Fruit fly (Drosophila melanogaster) whole organism, embryonic: Measurements from ENCODE around the gene CG7377.

ENCODE experiments used
- Atf6 ChIP-seq: fragments of 200-800 bp; sonication (Bioruptor generic); IDR thresholded peaks from 2 replicates; pipeline ENCODE4 v1.3.6; 2022; ENCODE audit warnings: missing biosample characterization, missing genetic modification characterization
- Bgb ChIP-seq: fragments of 200-800 bp; sonication (Bioruptor generic); IDR thresholded peaks from 2 replicates; pipeline ENCODE4 v1.3.6; 2022; ENCODE audit warnings: missing biosample characterization, missing genetic modification characterization; ENCODE audit not compliant: partially characterized antibody
- C15 ChIP-seq: fragments of 200-800 bp; sonication (Bioruptor generic); IDR thresholded peaks from 3 replicates; pipeline ENCODE4 v1.3.6; 2022; ENCODE audit warnings: missing biosample characterization, missing genetic modification characterization
- CG1024 ChIP-seq: fragments of 200-800 bp; sonication (Bioruptor generic); IDR thresholded peaks from 2 replicates; pipeline ENCODE4 v1.3.6; 2022; ENCODE audit warnings: missing biosample characterization, missing genetic modification characterization
- CG12071 ChIP-seq: fragments of 200-800 bp; sonication (Bioruptor generic); optimal IDR thresholded peaks from 3 replicates; lab custom pipeline; 2018; ENCODE audit warnings: missing biosample characterization, mild to moderate bottlenecking, missing genetic modification characterization
- CG12155 ChIP-seq: fragments of 200-800 bp; sonication (Bioruptor generic); optimal IDR thresholded peaks from 3 replicates; lab custom pipeline; 2016; ENCODE audit warnings: missing biosample characterization, missing genetic modification characterization
- CG1233 ChIP-seq: fragments of 200-800 bp; sonication (Bioruptor generic); optimal IDR thresholded peaks from 4 replicates; lab custom pipeline; 2018; ENCODE audit warnings: missing biosample characterization, mild to moderate bottlenecking, missing genetic modification characterization
- CG13775 ChIP-seq: fragments of 200-800 bp; sonication (Bioruptor generic); optimal IDR thresholded peaks from 3 replicates; lab custom pipeline; 2017; ENCODE audit warnings: missing biosample characterization, mild to moderate bottlenecking, missing genetic modification characterization
- CG15269 ChIP-seq: fragments of 200-800 bp; sonication (Bioruptor generic); optimal IDR thresholded peaks from 2 replicates; lab custom pipeline; 2018; ENCODE audit warnings: missing biosample characterization, mild to moderate bottlenecking, missing genetic modification characterization, moderate library complexity
- CG1647 ChIP-seq: fragments of 200-800 bp; sonication (Bioruptor generic); optimal IDR thresholded peaks from 3 replicates; lab custom pipeline; 2016; ENCODE audit warnings: missing biosample characterization, missing genetic modification characterization
- CG16863 ChIP-seq: fragments of 200-800 bp; sonication (Bioruptor generic); optimal IDR thresholded peaks from 3 replicates; lab custom pipeline; 2016; ENCODE audit warnings: missing biosample characterization, missing genetic modification characterization
- CG17912 ChIP-seq: fragments of 200-800 bp; sonication (Bioruptor generic); optimal IDR thresholded peaks from 2 replicates; lab custom pipeline; 2018; ENCODE audit warnings: missing biosample characterization, mild to moderate bottlenecking, missing genetic modification characterization
- CG18599 ChIP-seq: fragments of 200-800 bp; sonication (Bioruptor generic); optimal IDR thresholded peaks from 3 replicates; lab custom pipeline; 2017; ENCODE audit warnings: missing biosample characterization, missing genetic modification characterization, mild to moderate bottlenecking, moderate library complexity, missing genetic modification reagents
- CG2120 ChIP-seq: fragments of 200-800 bp; sonication (Bioruptor generic); optimal IDR thresholded peaks from 3 replicates; lab custom pipeline; 2016; ENCODE audit warnings: missing biosample characterization, missing genetic modification characterization
- CG2199 ChIP-seq: fragments of 200-800 bp; sonication (Bioruptor generic); IDR thresholded peaks from 3 replicates; pipeline ENCODE4 v1.3.6; 2022; ENCODE audit warnings: missing biosample characterization, missing genetic modification characterization
- CG31365 ChIP-seq: fragments of 200-800 bp; sonication (Bioruptor generic); optimal IDR thresholded peaks from 2 replicates; lab custom pipeline; 2018; ENCODE audit warnings: missing biosample characterization, mild to moderate bottlenecking, missing genetic modification characterization
- CG34422 ChIP-seq: fragments of 200-800 bp; sonication (Bioruptor generic); IDR thresholded peaks from 3 replicates; pipeline ENCODE4 v1.3.6; 2022; ENCODE audit warnings: missing biosample characterization, missing genetic modification characterization
- CG4424 ChIP-seq: fragments of 200-800 bp; sonication (Bioruptor generic); optimal IDR thresholded peaks from 3 replicates; lab custom pipeline; 2016; ENCODE audit warnings: missing biosample characterization, missing genetic modification characterization
- CG6765 ChIP-seq: fragments of 200-800 bp; sonication (Bioruptor generic); optimal IDR thresholded peaks from 3 replicates; lab custom pipeline; 2017; ENCODE audit warnings: missing biosample characterization, mild to moderate bottlenecking, missing genetic modification characterization
- CG6813 ChIP-seq: fragments of 200-800 bp; sonication (Bioruptor generic); optimal IDR thresholded peaks from 2 replicates; lab custom pipeline; 2017; ENCODE audit warnings: missing biosample characterization, missing genetic modification characterization, mild to moderate bottlenecking, moderate library complexity, missing genetic modification reagents
- CG7556 ChIP-seq: fragments of 200-800 bp; sonication (Bioruptor generic); optimal IDR thresholded peaks from 2 replicates; lab custom pipeline; 2017; ENCODE audit warnings: missing biosample characterization, mild to moderate bottlenecking, missing genetic modification characterization
- D19A ChIP-seq: fragments of 200-800 bp; optimal IDR thresholded peaks from 3 replicates; lab custom pipeline; 2019; ENCODE audit warnings: missing biosample characterization, mild to moderate bottlenecking, missing genetic modification characterization, moderate library complexity
- Ets97D ChIP-seq: fragments of 200-800 bp; sonication (Bioruptor generic); optimal IDR thresholded peaks from 3 replicates; lab custom pipeline; 2016; ENCODE audit warnings: missing biosample characterization, missing genetic modification characterization
- Fer3 ChIP-seq: fragments of 200-800 bp; sonication (Bioruptor generic); optimal IDR thresholded peaks from 2 replicates; lab custom pipeline; 2018; ENCODE audit warnings: missing biosample characterization, mild to moderate bottlenecking, missing genetic modification characterization, moderate library complexity
- Kr ChIP-seq: fragments of 200-800 bp; sonication (Bioruptor generic); optimal IDR thresholded peaks from 2 replicates; lab custom pipeline; 2017; ENCODE audit warnings: missing biosample characterization, mild to moderate bottlenecking, missing genetic modification characterization
- al ChIP-seq: fragments of 200-800 bp; sonication (Bioruptor generic); IDR thresholded peaks from 2 replicates; pipeline ENCODE4 v1.3.6; 2022; ENCODE audit warnings: missing biosample characterization, missing genetic modification characterization
- amos ChIP-seq: fragments of 200-800 bp; sonication (Bioruptor generic); IDR thresholded peaks from 2 replicates; pipeline ENCODE4 v1.3.6; 2022; ENCODE audit warnings: missing biosample characterization, missing genetic modification characterization; ENCODE audit not compliant: partially characterized antibody
- ase ChIP-seq: fragments of 200-800 bp; sonication (Bioruptor generic); IDR thresholded peaks from 3 replicates; pipeline ENCODE4 v1.3.6; 2022; ENCODE audit warnings: missing biosample characterization, missing genetic modification characterization
- ash1 ChIP-seq: fragments of 200-800 bp; sonication (Bioruptor generic); optimal IDR thresholded peaks from 2 replicates; lab custom pipeline; 2018; ENCODE audit warnings: missing biosample characterization, mild to moderate bottlenecking, missing genetic modification characterization
- ato ChIP-seq: fragments of 200-800 bp; sonication (Bioruptor generic); IDR thresholded peaks from 2 replicates; pipeline ENCODE4 v1.3.6; 2022; ENCODE audit warnings: missing biosample characterization, missing genetic modification characterization; ENCODE audit not compliant: partially characterized antibody
- corto ChIP-seq: fragments of 200-800 bp; sonication (Bioruptor generic); optimal IDR thresholded peaks from 2 replicates; lab custom pipeline; 2016; ENCODE audit warnings: missing biosample characterization, mild to moderate bottlenecking, missing genetic modification characterization, moderate library complexity
- dmrt99B ChIP-seq: fragments of 200-800 bp; sonication (Bioruptor generic); optimal IDR thresholded peaks from 2 replicates; lab custom pipeline; 2018; ENCODE audit warnings: missing biosample characterization, mild to moderate bottlenecking, missing genetic modification characterization, moderate library complexity
- ftz-f1 ChIP-seq: fragments of 200-800 bp; sonication (Bioruptor generic); optimal IDR thresholded peaks from 2 replicates; lab custom pipeline; 2016; ENCODE audit warnings: missing biosample characterization, missing genetic modification characterization
- gsb ChIP-seq: fragments of 200-800 bp; sonication (Bioruptor generic); IDR thresholded peaks from 2 replicates; pipeline ENCODE4 v1.3.6; 2022; ENCODE audit warnings: missing biosample characterization, missing genetic modification characterization
- h ChIP-seq: fragments of >200 bp; optimal IDR thresholded peaks from 2 replicates; lab custom pipeline; 2017
- jigr1 ChIP-seq: fragments of 200-800 bp; sonication (Bioruptor generic); IDR thresholded peaks from 3 replicates; pipeline ENCODE4 v1.3.6; 2022; ENCODE audit warnings: missing biosample characterization, missing genetic modification characterization
- kay ChIP-seq: fragments of 200-800 bp; sonication (Bioruptor generic); optimal IDR thresholded peaks from 2 replicates; lab custom pipeline; 2016; ENCODE audit warnings: missing biosample characterization, missing genetic modification characterization
- klu ChIP-seq: fragments of 200-800 bp; sonication (Bioruptor generic); IDR thresholded peaks from 2 replicates; pipeline ENCODE4 v1.3.6; 2022; ENCODE audit warnings: missing biosample characterization, missing genetic modification characterization
- nau ChIP-seq: fragments of 200-800 bp; sonication (Bioruptor generic); optimal IDR thresholded peaks from 3 replicates; lab custom pipeline; 2017; ENCODE audit warnings: missing biosample characterization, mild to moderate bottlenecking, missing genetic modification characterization, missing genetic modification reagents
- nmo ChIP-seq: fragments of 200-800 bp; sonication (Bioruptor generic); optimal IDR thresholded peaks from 2 replicates; lab custom pipeline; 2018; ENCODE audit warnings: missing biosample characterization, mild to moderate bottlenecking, missing genetic modification characterization, moderate library complexity
- pb ChIP-seq: fragments of 200-800 bp; sonication (Bioruptor generic); optimal IDR thresholded peaks from 3 replicates; lab custom pipeline; 2016; ENCODE audit warnings: missing biosample characterization, missing genetic modification characterization
- pho ChIP-seq: fragments of 200-800 bp; sonication (Bioruptor generic); optimal IDR thresholded peaks from 2 replicates; lab custom pipeline; 2016; ENCODE audit warnings: missing biosample characterization, missing genetic modification characterization
- phol ChIP-seq: fragments of 200-800 bp; sonication (Bioruptor generic); optimal IDR thresholded peaks from 3 replicates; lab custom pipeline; 2018; ENCODE audit warnings: missing biosample characterization, mild to moderate bottlenecking, missing genetic modification characterization, moderate library complexity
- pzg ChIP-seq: fragments of 200-800 bp; sonication (Bioruptor generic); optimal IDR thresholded peaks from 3 replicates; lab custom pipeline; 2018; ENCODE audit warnings: missing biosample characterization, mild to moderate bottlenecking, missing genetic modification characterization, moderate library complexity
- rib ChIP-seq: fragments of 200-800 bp; sonication (Bioruptor generic); IDR thresholded peaks from 2 replicates; pipeline ENCODE4 v1.3.6; 2022; ENCODE audit warnings: missing biosample characterization, missing genetic modification characterization
- row ChIP-seq: fragments of 200-800 bp; sonication (Bioruptor generic); IDR thresholded peaks from 3 replicates; pipeline ENCODE4 v1.3.6; 2022; ENCODE audit warnings: missing biosample characterization, missing genetic modification characterization
- salm ChIP-seq: fragments of 200-800 bp; sonication (Bioruptor generic); optimal IDR thresholded peaks from 2 replicates; lab custom pipeline; 2018; ENCODE audit warnings: missing biosample characterization, mild to moderate bottlenecking, missing genetic modification characterization
- sens ChIP-seq: fragments of 200-800 bp; sonication (Bioruptor generic); peaks from one replicate; lab custom pipeline; 2016; ENCODE audit warnings: missing biosample characterization, missing genetic modification characterization
- wdn ChIP-seq: fragments of 200-800 bp; sonication (Bioruptor generic); IDR thresholded peaks from 2 replicates; pipeline ENCODE4 v1.3.6; 2022; ENCODE audit warnings: missing biosample characterization, missing genetic modification characterization

CG7377 gene

DNA sequence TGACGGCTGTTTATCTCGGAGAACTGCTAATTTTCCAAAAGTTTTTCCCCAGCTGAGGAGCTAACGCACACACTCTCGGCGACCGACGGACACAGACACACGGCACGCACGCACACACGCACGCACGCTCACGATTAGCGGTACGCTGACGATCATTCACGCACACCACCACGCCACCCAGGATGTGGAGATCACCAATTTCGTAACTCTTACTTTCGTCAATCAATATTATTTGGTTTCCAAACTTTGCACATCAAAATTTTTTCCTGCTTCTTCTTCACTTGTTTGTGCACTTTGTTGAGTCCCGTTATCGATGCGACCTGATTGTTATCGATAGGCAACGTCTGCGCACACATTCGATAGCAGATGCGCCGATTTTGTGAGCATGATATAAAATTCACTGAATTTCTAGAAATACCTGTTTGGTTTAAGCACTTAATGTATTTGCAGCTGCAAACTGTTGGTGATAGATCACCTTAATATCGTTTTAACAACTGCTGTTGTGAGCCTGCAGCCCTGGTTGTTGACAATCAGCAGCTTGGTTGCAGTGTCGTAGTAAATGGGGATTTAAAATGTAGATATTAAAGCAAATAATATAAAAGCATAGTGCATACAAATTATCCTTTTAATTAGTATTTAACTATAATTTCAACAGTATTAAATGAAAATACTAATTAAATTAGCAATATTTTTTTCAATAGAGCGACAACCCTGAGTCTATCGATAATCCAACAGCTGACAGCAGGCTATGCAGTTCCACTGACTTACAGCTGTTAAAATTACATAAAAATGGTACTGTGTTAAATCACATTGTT, 27.3 kb upstream of the CG7377 start, which contains the start of the genes CG7394 and Mob2 (continued):
- TF ChIP-seq wdn (GFP tag; lab: Robert Waterston, UW) (peak; percentile 93), CG1647 (GFP tag; lab: Kevin White, UChicago) (peak; percentile 76), h (lab: Kevin White, UChicago) (no peak), gsb (peak; percentile 85), CG12155 (GFP tag; lab: Kevin White, UChicago) (peak; percentile 91), Fer3 (tag; lab: Kevin White, UChicago) (peak; percentile 86), jigr1 (GFP tag; lab: Robert Waterston, UW) (peak; percentile 53; the same call in 1 of the 3 replicates), nmo (GFP tag; lab: Kevin White, UChicago) (peak; percentile 90), CG7556 (GFP tag; lab: Kevin White, UChicago) (peak; percentile 85), klu (GFP tag; lab: Robert Waterston, UW) (peak; percentile 80), ftz-f1 (no peak), corto (GFP tag; lab: Kevin White, UChicago) (peak; percentile 43), sens (GFP tag; lab: Kevin White, UChicago) (peak; percentile 97), CG17912 (peak; percentile 52), CG15269 (tag; lab: Kevin White, UChicago) (peak; percentile 93), kay (peak; percentile 84), CG2199 (no peak), nau (GFP tag; lab: Kevin White, UChicago) (peak; percentile 63), ato (GFP tag; lab: Robert Waterston, UW) (peak; percentile 62), row (peak; percentile 96), Kr (GFP tag; lab: Kevin White, UChicago) (no peak), CG16863 (GFP tag; lab: Kevin White, UChicago) (peak; percentile 73), phol (tag; lab: Kevin White, UChicago) (peak; percentile 90), C15 (GFP tag; lab: Robert Waterston, UW) (peak; percentile 27; the same call in 1 of the 3 replicates), D19A (tag; lab: Kevin White, UChicago) (peak; percentile 69), al (GFP tag; lab: Robert Waterston, UW) (peak; percentile 86), Ets97D (peak; percentile 86), CG12071 (GFP tag; lab: Kevin White, UChicago) (peak; percentile 73), CG6813 (GFP tag; lab: Kevin White, UChicago) (peak; percentile 72), Atf6 (GFP tag; lab: Robert Waterston, UW) (peak; percentile 94), dmrt99B (tag; lab: Kevin White, UChicago) (peak; percentile 83), CG1233 (GFP tag; lab: Kevin White, UChicago) (peak; percentile 80), ase (GFP tag; lab: Robert Waterston, UW) (peak; percentile 81), pho (GFP tag; lab: Kevin White, UChicago) (peak; percentile 87), CG2120 (GFP tag; lab: Kevin White, UChicago) (peak; percentile 96), salm (tag; lab: Kevin White, UChicago) (peak; percentile 54), ash1 (GFP tag; lab: Kevin White, UChicago) (peak; percentile 28), pb (GFP tag; lab: Kevin White, UChicago) (peak; percentile 57), CG31365 (tag; lab: Kevin White, UChicago) (peak; percentile 57), pzg (peak; percentile 85), CG1024 (GFP tag; lab: Robert Waterston, UW) (peak; percentile 82), Bgb (GFP tag; lab: Robert Waterston, UW) (peak; percentile 83), rib (GFP tag; lab: Robert Waterston, UW) (peak; percentile 87), amos (GFP tag; lab: Robert Waterston, UW) (peak; percentile 80; the same call in 1 of the 2 replicates), CG18599 (GFP tag; lab: Kevin White, UChicago) (peak; percentile 87), CG6765 (GFP tag; lab: Kevin White, UChicago) (peak; percentile 83), CG13775 (GFP tag; lab: Kevin White, UChicago) (peak; percentile 94), CG4424 (GFP tag; lab: Kevin White, UChicago) (peak; percentile 88), CG34422 (GFP tag; lab: Robert Waterston, UW) (peak; percentile 81)
